Worm (Caenorhabditis elegans) whole organism, L3 larva: ENCODE measurements around the gene str-206.

Experiments
- ZK546.5 ChIP-seq: sonication (generic microtip); optimal IDR thresholded peaks from 2 replicates; lab custom pipeline; 2017; ENCODE audit warnings: missing biosample characterization, missing genetic modification characterization
- ama-1 ChIP-seq: fragments of 150-350 bp; optimal IDR thresholded peaks from 2 replicates; lab custom pipeline; 2018
- ceh-16 ChIP-seq: sonication (generic microtip); optimal IDR thresholded peaks from 2 replicates; lab custom pipeline; 2017; ENCODE audit warnings: missing biosample characterization, missing genetic modification characterization
- ceh-28 ChIP-seq: fragments of 150-350 bp; optimal IDR thresholded peaks from 2 replicates; lab custom pipeline; 2014; ENCODE audit warnings: missing biosample characterization, missing genetic modification reagents, missing genetic modification characterization
- ceh-82 ChIP-seq: fragments of 150-350 bp; optimal IDR thresholded peaks from 2 replicates; lab custom pipeline; 2014; ENCODE audit warnings: missing biosample characterization, missing genetic modification characterization
- ceh-9 ChIP-seq: sonication (generic microtip); optimal IDR thresholded peaks from 2 replicates; lab custom pipeline; 2018; ENCODE audit warnings: missing biosample characterization, missing genetic modification characterization
- egl-27 ChIP-seq: sonication (generic microtip); optimal IDR thresholded peaks from 4 replicates; lab custom pipeline; 2017; ENCODE audit warnings: missing biosample characterization, missing genetic modification reagents, missing genetic modification characterization
- egl-5 ChIP-seq: fragments of 150-350 bp; optimal IDR thresholded peaks from 2 replicates; lab custom pipeline; 2017; ENCODE audit warnings: missing biosample characterization, missing genetic modification reagents, missing genetic modification characterization, inconsistent platforms
- elt-1 ChIP-seq: fragments of 150-350 bp; optimal IDR thresholded peaks from 2 replicates; lab custom pipeline; 2014; ENCODE audit warnings: missing biosample characterization, missing genetic modification characterization
- elt-2 ChIP-seq: sonication (generic microtip); optimal IDR thresholded peaks from 2 replicates; lab custom pipeline; 2016; ENCODE audit warnings: missing genetic modification reagents, mild to moderate bottlenecking, missing genetic modification characterization, missing compliant biosample characterization
- elt-3 ChIP-seq, 3 experiments: fragments of 150-350 bp in 1 of 3; sonication (generic microtip) in 2 of 3; optimal IDR thresholded peaks; 2 replicates in 2 of 3; 4 replicates in 1 of 3; lab custom pipeline; 2014 to 2017; ENCODE audit warnings: missing biosample characterization in 3 of 3, missing genetic modification characterization in 3 of 3
- eor-1 ChIP-seq, 2 experiments: fragments of 150-350 bp; optimal IDR thresholded peaks; 2 replicates each; lab custom pipeline; 2014 to 2018; ENCODE audit warnings: missing biosample characterization in 2 of 2, missing genetic modification characterization in 2 of 2
- fkh-2 ChIP-seq: fragments of 150-350 bp; optimal IDR thresholded peaks from 2 replicates; lab custom pipeline; 2014; ENCODE audit warnings: missing biosample characterization, missing genetic modification reagents, missing genetic modification characterization
- hmg-11 ChIP-seq: sonication (generic microtip); optimal IDR thresholded peaks from 2 replicates; lab custom pipeline; 2016; ENCODE audit warnings: missing genetic modification characterization, missing compliant biosample characterization
- jun-1 ChIP-seq: fragments of 150-350 bp; optimal IDR thresholded peaks from 2 replicates; lab custom pipeline; 2014; ENCODE audit warnings: missing biosample characterization, missing genetic modification reagents, missing genetic modification characterization
- lin-15B ChIP-seq: fragments of 150-350 bp; optimal IDR thresholded peaks from 2 replicates; lab custom pipeline; 2014; ENCODE audit warnings: missing biosample characterization, missing genetic modification characterization
- lsy-12 ChIP-seq: sonication (generic microtip); optimal IDR thresholded peaks from 2 replicates; lab custom pipeline; 2016; ENCODE audit warnings: mild to moderate bottlenecking, missing genetic modification characterization, missing compliant biosample characterization
- mdl-1 ChIP-seq: fragments of 150-350 bp; optimal IDR thresholded peaks from 2 replicates; lab custom pipeline; 2014; ENCODE audit warnings: missing biosample characterization, missing genetic modification characterization
- mml-1 ChIP-seq: fragments of 150-350 bp; sonication (generic microtip); optimal IDR thresholded peaks from 3 replicates; lab custom pipeline; 2014; ENCODE audit warnings: missing biosample characterization, missing genetic modification characterization
- nfya-1 ChIP-seq: sonication (generic microtip); optimal IDR thresholded peaks from 2 replicates; lab custom pipeline; 2017; ENCODE audit warnings: missing genetic modification characterization, mild to moderate bottlenecking, missing compliant biosample characterization, antibody characterized with exemption, moderate library complexity; ENCODE audit not compliant: insufficient read depth
- nhr-11 ChIP-seq: fragments of 150-350 bp; optimal IDR thresholded peaks from 2 replicates; lab custom pipeline; 2014; ENCODE audit warnings: missing biosample characterization, missing genetic modification characterization
- nhr-23 ChIP-seq: fragments of 150-350 bp; optimal IDR thresholded peaks from 2 replicates; lab custom pipeline; 2014; ENCODE audit warnings: missing biosample characterization, missing genetic modification reagents, missing genetic modification characterization
- nhr-237 ChIP-seq: fragments of 150-350 bp; optimal IDR thresholded peaks from 2 replicates; lab custom pipeline; 2014; ENCODE audit warnings: missing biosample characterization, missing genetic modification characterization
- nhr-25 ChIP-seq: sonication (generic microtip); optimal IDR thresholded peaks from 2 replicates; lab custom pipeline; 2017; ENCODE audit warnings: missing biosample characterization, missing genetic modification characterization
- nhr-43 ChIP-seq: sonication (generic microtip); optimal IDR thresholded peaks from 2 replicates; lab custom pipeline; 2016; ENCODE audit warnings: mild to moderate bottlenecking, missing genetic modification characterization, missing compliant biosample characterization; ENCODE audit not compliant: poor library complexity, severe bottlenecking
- nhr-67 ChIP-seq: fragments of 150-350 bp; optimal IDR thresholded peaks from 2 replicates; lab custom pipeline; 2014; ENCODE audit warnings: missing biosample characterization, missing genetic modification characterization
- nhr-76 ChIP-seq: fragments of 150-350 bp; sonication (generic microtip); optimal IDR thresholded peaks from 5 replicates; lab custom pipeline; 2014; ENCODE audit warnings: missing biosample characterization, missing genetic modification characterization
- nhr-77 ChIP-seq: fragments of 150-350 bp; optimal IDR thresholded peaks from 2 replicates; lab custom pipeline; 2014; ENCODE audit warnings: missing biosample characterization, missing genetic modification characterization
- pha-4 ChIP-seq: fragments of 150-350 bp; optimal IDR thresholded peaks from 2 replicates; lab custom pipeline; 2014; ENCODE audit warnings: missing biosample characterization, missing genetic modification reagents, missing genetic modification characterization
- pqm-1 ChIP-seq: fragments of 150-350 bp; optimal IDR thresholded peaks from 2 replicates; lab custom pipeline; 2017; ENCODE audit warnings: missing biosample characterization, missing genetic modification characterization, inconsistent platforms
- sea-2 ChIP-seq: fragments of 150-350 bp; sonication (generic microtip); optimal IDR thresholded peaks from 4 replicates; lab custom pipeline; 2014; ENCODE audit warnings: missing biosample characterization, missing genetic modification reagents, missing genetic modification characterization
- skn-1 ChIP-seq: fragments of 150-350 bp; optimal IDR thresholded peaks from 2 replicates; lab custom pipeline; 2014; ENCODE audit warnings: missing biosample characterization, missing genetic modification characterization
- unc-39 ChIP-seq: sonication (generic microtip); optimal IDR thresholded peaks from 4 replicates; lab custom pipeline; 2017; ENCODE audit warnings: missing biosample characterization, missing genetic modification characterization
- unc-62 ChIP-seq: fragments of 150-350 bp; sonication (generic microtip); optimal IDR thresholded peaks from 4 replicates; lab custom pipeline; 2014; ENCODE audit warnings: missing biosample characterization, missing genetic modification reagents, missing genetic modification characterization
- zag-1 ChIP-seq: fragments of 150-350 bp; optimal IDR thresholded peaks from 2 replicates; lab custom pipeline; 2014; ENCODE audit warnings: missing biosample characterization, missing genetic modification characterization
- ztf-4 ChIP-seq: fragments of 150-350 bp; optimal IDR thresholded peaks from 2 replicates; lab custom pipeline; 2014; ENCODE audit warnings: missing biosample characterization, missing genetic modification characterization

Gene str-206

DNA sequence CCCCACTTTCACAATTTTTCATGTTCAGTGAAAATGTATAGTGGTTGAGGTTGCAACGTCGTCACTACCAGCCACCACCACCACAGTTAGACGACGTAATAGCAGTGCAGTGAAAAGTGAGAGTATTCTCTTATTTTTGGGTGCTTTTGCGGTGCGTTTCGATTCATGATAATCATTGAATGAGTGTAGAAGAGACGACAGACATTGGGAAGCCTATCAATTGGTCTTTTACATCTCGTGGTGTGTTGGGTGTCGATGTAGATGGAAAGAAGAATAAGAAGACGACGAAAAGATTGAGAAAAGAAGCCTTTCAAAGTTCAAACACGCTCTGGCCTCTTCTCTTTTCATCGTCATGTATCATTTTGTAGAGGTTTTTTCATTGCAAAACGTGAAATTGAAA, 21.9 kb downstream of the str-206 start (continued):
- no peak for TF ChIP-seq egl-27 (tag; lab: Kevin White, UChicago)
- TF ChIP-seq unc-39 (tag; lab: Kevin White, UChicago): no peak
- no peak for TF ChIP-seq sea-2 (GFP tag; lab: Kevin White, UChicago)
- TF ChIP-seq nfya-1: peak; percentile 53

DNA sequence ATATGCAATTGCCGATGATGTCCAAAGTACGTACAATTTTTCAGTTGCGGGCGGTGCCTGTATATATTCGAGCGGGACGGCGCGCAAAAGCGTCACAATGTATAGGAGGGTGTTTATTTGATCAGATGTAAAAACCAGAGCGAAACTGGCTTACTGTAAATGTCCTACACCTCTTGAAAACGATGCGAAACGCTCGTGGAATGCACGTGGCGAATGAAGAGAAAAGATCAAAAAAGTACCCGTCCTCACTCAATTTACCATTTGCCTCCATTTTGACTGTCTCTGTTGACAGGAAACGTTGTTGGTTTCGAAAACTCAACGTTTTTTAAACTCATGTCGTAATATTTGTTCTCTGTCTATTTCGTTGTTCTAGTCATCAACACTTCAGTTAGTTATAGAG, 22.8 kb downstream of the str-206 start:
- TF ChIP-seq skn-1 (tag; lab: Kevin White, UChicago): no peak
- peak; percentile 1 for TF ChIP-seq lsy-12
- peak; percentile 49 for TF ChIP-seq pqm-1
- TF ChIP-seq hmg-11 (tag; lab: Kevin White, UChicago): no peak
- TF ChIP-seq nhr-25: peak; percentile 80
- TF ChIP-seq nhr-43 (tag; lab: Kevin White, UChicago): peak; percentile 64
- TF ChIP-seq jun-1 (tag; lab: Kevin White, UChicago): peak; percentile 61
- TF ChIP-seq elt-2 (tag; lab: Kevin White, UChicago): peak; percentile 54
- peak; percentile 72 for TF ChIP-seq mml-1
- TF ChIP-seq nfya-1: peak; percentile 5
- no peak for TF ChIP-seq nhr-237 (tag; lab: Kevin White, UChicago)
- no peak for TF ChIP-seq ztf-4 (tag; lab: Kevin White, UChicago)
- no peak for TF ChIP-seq eor-1 (tag; optimal IDR thresholded peaks at IDR 0.05; lab: Kevin White, UChicago)
- TF ChIP-seq elt-3 (tag; optimal IDR thresholded peaks at IDR 0.05; lab: Kevin White, UChicago): no peak
- TF ChIP-seq fkh-2: no peak
- no peak for TF ChIP-seq ZK546.5
- peak; percentile 97 for TF ChIP-seq pha-4 (tag; lab: Kevin White, UChicago)

DNA sequence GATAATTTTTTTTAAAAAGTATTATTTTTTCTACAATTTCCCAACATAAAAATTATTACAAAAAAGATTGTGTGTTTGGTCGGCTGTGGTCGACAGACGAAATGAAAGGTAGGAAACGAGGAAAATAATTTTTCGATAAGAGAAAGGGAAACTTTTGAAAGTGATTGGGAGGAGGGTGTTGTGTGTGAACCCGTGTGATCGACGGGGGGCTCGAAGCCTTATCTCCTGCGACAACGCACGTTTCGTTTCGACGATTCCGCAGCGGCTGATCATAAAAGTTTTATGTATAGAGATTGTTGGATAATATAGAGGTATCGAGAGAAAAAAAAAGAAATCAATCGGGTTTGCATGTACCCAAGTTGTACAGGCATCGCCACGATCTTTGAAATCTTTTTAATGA, 25.3 kb downstream of the str-206 start:
- TF ChIP-seq zag-1 (no peak), jun-1 (tag; lab: Kevin White, UChicago) (peak; percentile 50), hmg-11 (tag; lab: Kevin White, UChicago) (no peak), nhr-23 (tag; lab: Kevin White, UChicago) (no peak), nhr-43 (tag; lab: Kevin White, UChicago) (peak; percentile 70), fkh-2 (no peak), nhr-67 (tag; lab: Kevin White, UChicago) (no peak), skn-1 (tag; lab: Kevin White, UChicago) (no peak), nhr-77 (tag; lab: Kevin White, UChicago) (no peak), pqm-1 (peak; percentile 75), mdl-1 (tag; lab: Kevin White, UChicago) (no peak), elt-2 (tag; lab: Kevin White, UChicago) (peak; percentile 91), nhr-76 (no peak), lin-15B (tag; lab: Kevin White, UChicago) (no peak), nfya-1 (peak; percentile 25), unc-62 (GFP tag; lab: Kevin White, UChicago) (no peak), ceh-16 (tag; lab: Kevin White, UChicago) (no peak), ceh-28 (no peak), nhr-237 (tag; lab: Kevin White, UChicago) (no peak), nhr-25 (no peak), eor-1 (tag; optimal IDR thresholded peaks at IDR 0.05; lab: Kevin White, UChicago) (no peak), ama-1 (lab: Kevin White, UChicago) (no peak), ceh-82 (tag; lab: Kevin White, UChicago) (no peak), ZK546.5 (no peak), unc-39 (tag; lab: Kevin White, UChicago) (no peak), ceh-9 (tag; lab: Kevin White, UChicago) (no peak), elt-3 (tag; optimal IDR thresholded peaks at IDR 0.05; lab: Kevin White, UChicago) (peak in 1 of 3 experiments; percentile 47)

DNA sequence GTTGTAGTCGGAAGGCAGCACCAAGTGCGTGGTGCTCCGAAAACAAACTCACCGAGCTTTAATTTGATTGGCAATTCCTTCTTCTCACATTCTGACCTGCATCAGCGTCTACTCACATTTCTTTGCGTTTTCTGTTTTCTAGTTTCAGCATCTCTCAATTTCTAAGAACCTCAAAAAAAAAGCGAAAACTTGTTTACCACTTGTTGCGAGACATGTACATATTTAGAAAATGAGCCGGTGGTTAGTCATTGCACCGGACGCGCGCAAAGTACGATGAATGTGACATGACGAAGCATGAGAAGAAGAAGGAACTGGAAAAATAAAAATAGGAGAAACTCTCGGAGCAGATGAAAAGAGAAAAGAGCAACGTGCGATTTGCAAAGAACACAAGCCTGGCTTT, 26.7 kb downstream of the str-206 start:
- TF ChIP-seq hmg-11 (tag; lab: Kevin White, UChicago): peak; percentile 48
- TF ChIP-seq nhr-11 (tag; lab: Kevin White, UChicago): peak; percentile 85
- TF ChIP-seq nfya-1: peak; percentile 30
- peak; percentile 29 for TF ChIP-seq pqm-1
- TF ChIP-seq pha-4 (tag; lab: Kevin White, UChicago): peak; percentile 10
- TF ChIP-seq elt-1: no peak
- no peak for TF ChIP-seq nhr-67 (tag; lab: Kevin White, UChicago)
- peak; percentile 4 for TF ChIP-seq egl-5 (tag; lab: Kevin White, UChicago)
